Worm (Caenorhabditis elegans) whole organism, midembryonic: ENCODE results near the gene dot-1.2.

Source experiments
- T22C8.4 ChIP-seq: fragments of 200-800 bp; sonication (Bioruptor generic); IDR thresholded peaks from 2 replicates; pipeline ENCODE4 v1.3.6; 2022; ENCODE audit warnings: missing genetic modification characterization, missing compliant biosample characterization
- cog-1 ChIP-seq: sonication (generic microtip); optimal IDR thresholded peaks from 2 replicates; lab custom pipeline; 2016; ENCODE audit warnings: missing genetic modification characterization, missing compliant biosample characterization
- flt-1 ChIP-seq: fragments of 200-800 bp; sonication (Bioruptor generic); IDR thresholded peaks from 2 replicates; pipeline ENCODE4 v1.3.6; 2022; ENCODE audit warnings: missing genetic modification characterization, missing compliant biosample characterization
- med-1 ChIP-seq: sonication (generic microtip); optimal IDR thresholded peaks from 2 replicates; lab custom pipeline; 2017; ENCODE audit warnings: missing genetic modification characterization, mild to moderate bottlenecking, missing compliant biosample characterization, antibody characterized with exemption, missing genetic modification reagents; ENCODE audit not compliant: insufficient read depth
- ref-1 ChIP-seq: fragments of 200-800 bp; sonication (Bioruptor generic); conservative IDR thresholded peaks from 2 replicates; pipeline ENCODE4 v1.3.6; 2022; ENCODE audit warnings: missing genetic modification reagents, missing genetic modification characterization, missing compliant biosample characterization
- tab-1 ChIP-seq: fragments of 200-800 bp; sonication (Bioruptor generic); IDR thresholded peaks from 2 replicates; pipeline ENCODE4 v1.3.6; 2022; ENCODE audit warnings: missing genetic modification characterization, missing compliant biosample characterization
- ztf-23 ChIP-seq: fragments of 200-800 bp; sonication (Bioruptor generic); IDR thresholded peaks from 2 replicates; pipeline ENCODE4 v1.3.6; 2022; ENCODE audit warnings: missing genetic modification reagents, missing genetic modification characterization, missing compliant biosample characterization

- TF ChIP-seq flt-1 (no peak), ztf-23 (GFP tag; lab: Robert Waterston, UW) (no peak), T22C8.4 (no peak), cog-1 (tag; lab: Kevin White, UChicago) (no peak), ref-1 (GFP tag; lab: Robert Waterston, UW) (no peak), tab-1 (no peak), med-1 (GFP tag; lab: Kevin White, UChicago) (no peak)
Observed at ce11 chrX:11854432-11854831, 14.7 kb downstream of the dot-1.2 start.
